Worm (Caenorhabditis elegans) whole organism, L1 larva: ENCODE results near the gene Y116A8A.7.

ENCODE experiments used
- aly-2 ChIP-seq: fragments of 150-350 bp; optimal IDR thresholded peaks from 2 replicates; lab custom pipeline; 2014; ENCODE audit warnings: missing biosample characterization, missing genetic modification characterization
- mef-2 ChIP-seq: fragments of 150-350 bp; optimal IDR thresholded peaks from 2 replicates; lab custom pipeline; 2014; ENCODE audit warnings: missing biosample characterization, missing genetic modification characterization
- nhr-12 ChIP-seq: sonication (generic microtip); optimal IDR thresholded peaks from 2 replicates; lab custom pipeline; 2017; ENCODE audit warnings: missing biosample characterization, missing genetic modification characterization

DNA sequence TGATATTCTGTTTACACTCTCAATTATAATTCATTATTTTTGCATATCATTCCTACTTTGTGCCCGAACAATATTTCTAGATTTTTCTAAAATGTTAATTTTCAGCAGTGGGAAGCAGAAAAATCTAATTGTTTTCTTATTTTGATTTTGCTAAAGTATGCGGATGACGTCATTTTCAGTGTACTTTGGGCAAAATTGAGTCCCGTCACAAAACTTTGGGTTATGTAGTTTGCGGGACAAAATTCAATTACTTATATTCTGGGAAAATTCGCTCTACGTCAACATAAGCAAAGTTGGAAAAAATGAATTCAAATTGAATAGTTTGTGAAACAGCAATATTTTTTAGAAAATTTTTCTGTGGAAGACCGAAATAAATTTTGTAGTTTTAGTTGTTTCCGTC, 17.9 kb upstream of the Y116A8A.7 start:
- no peak for TF ChIP-seq mef-2 (tag; lab: Kevin White, UChicago)
- no peak for TF ChIP-seq nhr-12
- no peak for TF ChIP-seq aly-2 (tag; lab: Kevin White, UChicago)
